Fruit fly (Drosophila melanogaster) Kc167 (cell line): ENCODE measurements around the gene eIF2beta.

Experiments used
- Myc ChIP-seq: fragments of >200 bp; optimal IDR thresholded peaks from 2 replicates; lab custom pipeline; 2017; ENCODE audit warnings: missing external identifiers
- Sin3A ChIP-seq: fragments of >200 bp; optimal IDR thresholded peaks from 2 replicates; lab custom pipeline; 2018; ENCODE audit warnings: missing external identifiers
- h ChIP-seq: fragments of >200 bp; optimal IDR thresholded peaks from 3 replicates; lab custom pipeline; 2018; ENCODE audit warnings: missing external identifiers
- insv ChIP-seq: fragments of >200 bp; optimal IDR thresholded peaks from 3 replicates; lab custom pipeline; 2018; ENCODE audit warnings: missing external identifiers
- psq ChIP-seq: fragments of >200 bp; optimal IDR thresholded peaks from 2 replicates; lab custom pipeline; 2017; ENCODE audit warnings: missing external identifiers
- ttk ChIP-seq: sonication (Bioruptor generic); optimal IDR thresholded peaks from 2 replicates; lab custom pipeline; 2017; ENCODE audit warnings: missing external identifiers

Gene eIF2beta

dm6 chr3L:12484948-12485347 is 41.6 kb downstream of the eIF2beta start, which contains the start of gene CG10663:
CG10663 (minus strand) TSS chr3L:12485035.
- TF ChIP-seq Myc (lab: Kevin White, UChicago), result no peak
- no peak for TF ChIP-seq ttk
- no peak for TF ChIP-seq psq (lab: Kevin White, UChicago)
- TF ChIP-seq h (lab: Kevin White, UChicago), result no peak
- TF ChIP-seq Sin3A (lab: Kevin White, UChicago), result no peak
- TF ChIP-seq insv (lab: Kevin White, UChicago), result no peak

dm6 chr3L:12484464-12484863 is 42.1 kb downstream of the eIF2beta start:
- no peak for TF ChIP-seq h (lab: Kevin White, UChicago)
- TF ChIP-seq ttk, result no peak
- no peak for TF ChIP-seq insv (lab: Kevin White, UChicago)
- TF ChIP-seq psq (lab: Kevin White, UChicago), result no peak
- TF ChIP-seq Myc (lab: Kevin White, UChicago), result no peak

- TF ChIP-seq psq (lab: Kevin White, UChicago) (no peak), h (lab: Kevin White, UChicago) (no peak), Sin3A (lab: Kevin White, UChicago) (no peak), Myc (lab: Kevin White, UChicago) (no peak), insv (lab: Kevin White, UChicago) (no peak), ttk (no peak)
Measured at dm6 chr3L:12482917-12483316, 43.6 kb downstream of the eIF2beta start.

dm6 chr3L:12482246-12482645 is 44.3 kb downstream of the eIF2beta start, which contains the start of gene CG33725:
CG33725 (plus strand) TSS chr3L:12482609.
- TF ChIP-seq insv (lab: Kevin White, UChicago) (no peak), h (lab: Kevin White, UChicago) (no peak), ttk (no peak), psq (lab: Kevin White, UChicago) (no peak), Sin3A (lab: Kevin White, UChicago) (no peak), Myc (lab: Kevin White, UChicago) (no peak)

- TF ChIP-seq h (lab: Kevin White, UChicago), result no peak
- TF ChIP-seq Sin3A (lab: Kevin White, UChicago), result no peak
- TF ChIP-seq Myc (lab: Kevin White, UChicago), result no peak
- no peak for TF ChIP-seq insv (lab: Kevin White, UChicago)
Measured at dm6 chr3L:12478229-12478628, 48.3 kb downstream of the eIF2beta start.
